Worm (Caenorhabditis elegans) whole organism, L4 larva: ENCODE results near the gene T16G1.18.

Source experiments
- D1046.2 ChIP-seq: fragments of 200-800 bp; sonication (Bioruptor generic); IDR thresholded peaks from 2 replicates; pipeline ENCODE4 v1.3.6; 2022; ENCODE audit warnings: missing genetic modification characterization, missing compliant biosample characterization
- F10B5.3 ChIP-seq: sonication (generic microtip); optimal IDR thresholded peaks from 2 replicates; lab custom pipeline; 2016; ENCODE audit warnings: mild to moderate bottlenecking, missing genetic modification characterization, missing compliant biosample characterization
- F26F4.8 ChIP-seq: fragments of 200-800 bp; sonication (Bioruptor generic); conservative IDR thresholded peaks from 2 replicates; pipeline ENCODE4 v1.3.6; 2022; ENCODE audit warnings: missing genetic modification characterization, missing compliant biosample characterization
- F37D6.2 ChIP-seq: sonication (generic microtip); optimal IDR thresholded peaks from 2 replicates; lab custom pipeline; 2016; ENCODE audit warnings: mild to moderate bottlenecking, missing genetic modification characterization, missing compliant biosample characterization
- F44E2.7 ChIP-seq: fragments of 200-800 bp; sonication (Bioruptor generic); IDR thresholded peaks from 2 replicates; pipeline ENCODE4 v2.1.2; 2022; ENCODE audit warnings: missing genetic modification characterization, missing compliant biosample characterization
- F49E8.2 ChIP-seq: sonication (generic microtip); optimal IDR thresholded peaks from 2 replicates; lab custom pipeline; 2016; ENCODE audit warnings: missing compliant biosample characterization, mild to moderate bottlenecking, missing genetic modification characterization, borderline replicate concordance
- R02D3.7 ChIP-seq: fragments of 150-350 bp; sonication (generic microtip); optimal IDR thresholded peaks from 3 replicates; lab custom pipeline; 2014; ENCODE audit warnings: missing biosample characterization, missing genetic modification characterization
- Y48G9A.11 ChIP-seq: fragments of 200-800 bp; sonication (Bioruptor generic); IDR thresholded peaks from 2 replicates; pipeline ENCODE4 v1.3.6; 2022; ENCODE audit warnings: missing genetic modification reagents, missing genetic modification characterization, missing compliant biosample characterization
- Y5F2A.4 ChIP-seq: fragments of 200-800 bp; sonication (Bioruptor generic); optimal IDR thresholded peaks from 2 replicates; lab custom pipeline; 2018; ENCODE audit warnings: mild to moderate bottlenecking, missing genetic modification characterization, missing compliant biosample characterization
- aha-1 ChIP-seq: fragments of 150-350 bp; peaks from one replicate; lab custom pipeline; 2014; ENCODE audit warnings: missing biosample characterization, missing genetic modification characterization
- attf-4 ChIP-seq: sonication (generic microtip); optimal IDR thresholded peaks from 3 replicates; lab custom pipeline; 2017; ENCODE audit warnings: missing biosample characterization, missing genetic modification characterization
- ceh-20 ChIP-seq: fragments of 200-800 bp; sonication (Bioruptor generic); IDR thresholded peaks from 2 replicates; pipeline ENCODE4 v1.3.6; 2022; ENCODE audit warnings: missing genetic modification reagents, missing genetic modification characterization, missing compliant biosample characterization
- ceh-82 ChIP-seq: sonication (generic microtip); optimal IDR thresholded peaks from 2 replicates; lab custom pipeline; 2017; ENCODE audit warnings: missing biosample characterization, missing genetic modification characterization
- cey-2 ChIP-seq: sonication (generic microtip); optimal IDR thresholded peaks from 3 replicates; lab custom pipeline; 2017; ENCODE audit warnings: missing genetic modification characterization, mild to moderate bottlenecking, missing compliant biosample characterization, antibody characterized with exemption, borderline replicate concordance; ENCODE audit not compliant: insufficient read depth
- ctbp-1 ChIP-seq: fragments of 200-800 bp; sonication (Bioruptor generic); IDR thresholded peaks from 2 replicates; pipeline ENCODE4 v1.3.6; 2022; ENCODE audit warnings: missing genetic modification reagents, missing genetic modification characterization, missing compliant biosample characterization
- daf-16 ChIP-seq, 3 experiments: sonication (generic microtip); optimal IDR thresholded peaks; 2 replicates each; lab custom pipeline; 2016 to 2017; ENCODE audit warnings: missing genetic modification characterization in 3 of 3, missing genetic modification reagents in 3 of 3, mild to moderate bottlenecking in 2 of 3, missing compliant biosample characterization in 2 of 3, missing biosample characterization in 1 of 3, moderate library complexity in 1 of 3
- daf-19 ChIP-seq: fragments of 200-800 bp; sonication (Bioruptor generic); conservative IDR thresholded peaks from 2 replicates; pipeline ENCODE4 v1.3.6; 2022; ENCODE audit warnings: missing genetic modification characterization, missing compliant biosample characterization
- daf-8 ChIP-seq: fragments of 200-800 bp; sonication (Bioruptor generic); IDR thresholded peaks from 2 replicates; pipeline ENCODE4 v1.3.6; 2022; ENCODE audit warnings: missing genetic modification characterization, missing compliant biosample characterization
- dmd-9 ChIP-seq: fragments of 200-800 bp; sonication (Bioruptor generic); IDR thresholded peaks from 2 replicates; pipeline ENCODE4 v1.3.6; 2022; ENCODE audit warnings: missing genetic modification reagents, missing genetic modification characterization, missing compliant biosample characterization
- dpl-1 ChIP-seq: fragments of 150-350 bp; optimal IDR thresholded peaks from 2 replicates; lab custom pipeline; 2014; ENCODE audit warnings: missing biosample characterization, missing genetic modification reagents, missing genetic modification characterization
- dve-1 ChIP-seq: sonication (generic microtip); optimal IDR thresholded peaks from 2 replicates; lab custom pipeline; 2017; ENCODE audit warnings: antibody characterized with exemption, mild to moderate bottlenecking, missing genetic modification characterization, missing compliant biosample characterization; ENCODE audit not compliant: insufficient read depth
- egl-43 ChIP-seq: fragments of 200-800 bp; sonication (Bioruptor generic); IDR thresholded peaks from 2 replicates; pipeline ENCODE4 v1.3.6; 2022; ENCODE audit warnings: missing genetic modification reagents, missing genetic modification characterization, missing compliant biosample characterization
- fkh-10 ChIP-seq: fragments of 150-350 bp; optimal IDR thresholded peaks from 2 replicates; lab custom pipeline; 2014; ENCODE audit warnings: missing biosample characterization, missing genetic modification reagents, missing genetic modification characterization
- fos-1 ChIP-seq: fragments of 150-350 bp; optimal IDR thresholded peaks from 2 replicates; lab custom pipeline; 2014; ENCODE audit warnings: missing biosample characterization, missing genetic modification characterization
- hif-1 ChIP-seq, 2 experiments: sonication (generic microtip); optimal IDR thresholded peaks; 2 replicates each; lab custom pipeline; 2016 to 2017; ENCODE audit warnings: missing compliant biosample characterization in 2 of 2, missing genetic modification characterization in 2 of 2, missing genetic modification reagents in 2 of 2, missing genotype in 2 of 2, mild to moderate bottlenecking in 1 of 2
- hlh-11 ChIP-seq: fragments of 200-800 bp; sonication (Bioruptor generic); optimal IDR thresholded peaks from 2 replicates; lab custom pipeline; 2018; ENCODE audit warnings: mild to moderate bottlenecking, missing genetic modification characterization, missing compliant biosample characterization
- hlh-30 ChIP-seq: sonication (generic microtip); optimal IDR thresholded peaks from 2 replicates; lab custom pipeline; 2017; ENCODE audit warnings: antibody characterized with exemption, mild to moderate bottlenecking, missing genetic modification characterization, missing compliant biosample characterization; ENCODE audit not compliant: insufficient read depth
- jun-1 ChIP-seq: fragments of 150-350 bp; optimal IDR thresholded peaks from 2 replicates; lab custom pipeline; 2014; ENCODE audit warnings: missing biosample characterization, missing genetic modification reagents, missing genetic modification characterization
- lim-7 ChIP-seq: fragments of 200-800 bp; sonication (Bioruptor generic); IDR thresholded peaks from 2 replicates; pipeline ENCODE4 v1.3.6; 2022; ENCODE audit warnings: missing genetic modification characterization, missing compliant biosample characterization
- lin-1 ChIP-seq: fragments of 200-800 bp; sonication (Bioruptor generic); IDR thresholded peaks from 2 replicates; pipeline ENCODE4 v1.3.6; 2022; ENCODE audit warnings: missing genetic modification reagents, missing genetic modification characterization, missing compliant biosample characterization
- lin-13 ChIP-seq: fragments of 150-350 bp; optimal IDR thresholded peaks from 2 replicates; lab custom pipeline; 2014; ENCODE audit warnings: missing biosample characterization, missing genetic modification reagents, missing genetic modification characterization
- lin-38 ChIP-seq: fragments of 200-800 bp; sonication (Bioruptor generic); IDR thresholded peaks from 2 replicates; pipeline ENCODE4 v1.3.6; 2022; ENCODE audit warnings: missing genetic modification reagents, missing genetic modification characterization, missing compliant biosample characterization
- lir-3 ChIP-seq: sonication (generic microtip); optimal IDR thresholded peaks from 2 replicates; lab custom pipeline; 2016; ENCODE audit warnings: mild to moderate bottlenecking, missing genetic modification characterization, missing compliant biosample characterization
- lsy-2 ChIP-seq, 2 experiments: fragments of 150-350 bp in 1 of 2; sonication (generic microtip) in 1 of 2; optimal IDR thresholded peaks; 2 replicates each; lab custom pipeline; 2014 to 2017; ENCODE audit warnings: missing biosample characterization in 2 of 2, missing genetic modification characterization in 2 of 2
- mdt-29 ChIP-seq: fragments of 200-800 bp; sonication (Bioruptor generic); IDR thresholded peaks from 2 replicates; pipeline ENCODE4 v1.3.6; 2022; ENCODE audit warnings: missing genetic modification reagents, missing genetic modification characterization, missing compliant biosample characterization
- mep-1 ChIP-seq: fragments of 150-350 bp; sonication (generic microtip); optimal IDR thresholded peaks from 3 replicates; lab custom pipeline; 2014; ENCODE audit warnings: missing biosample characterization, missing genetic modification characterization
- mxl-2 ChIP-seq: fragments of 200-800 bp; sonication (Bioruptor generic); conservative IDR thresholded peaks from 2 replicates; pipeline ENCODE4 v1.3.6; 2022; ENCODE audit warnings: missing genetic modification reagents, missing genetic modification characterization, missing compliant biosample characterization
- mxl-3 ChIP-seq: fragments of 200-800 bp; sonication (Bioruptor generic); optimal IDR thresholded peaks from 2 replicates; lab custom pipeline; 2018; ENCODE audit warnings: mild to moderate bottlenecking, missing genetic modification characterization, missing compliant biosample characterization
- nhr-237 ChIP-seq: sonication (generic microtip); optimal IDR thresholded peaks from 2 replicates; lab custom pipeline; 2017; ENCODE audit warnings: missing biosample characterization, missing genetic modification characterization
- nhr-28 ChIP-seq: fragments of 150-350 bp; optimal IDR thresholded peaks from 2 replicates; lab custom pipeline; 2014; ENCODE audit warnings: missing biosample characterization, missing genetic modification characterization
- nhr-42 ChIP-seq: fragments of 200-800 bp; sonication (Bioruptor generic); IDR thresholded peaks from 2 replicates; pipeline ENCODE4 v1.3.6; 2022; ENCODE audit warnings: missing genetic modification characterization, missing compliant biosample characterization
- nhr-76 ChIP-seq: fragments of 150-350 bp; optimal IDR thresholded peaks from 2 replicates; lab custom pipeline; 2014; ENCODE audit warnings: missing biosample characterization, missing genetic modification characterization
- nhr-77 ChIP-seq: fragments of 150-350 bp; optimal IDR thresholded peaks from 2 replicates; lab custom pipeline; 2014; ENCODE audit warnings: missing biosample characterization, missing genetic modification characterization
- pha-4 ChIP-seq, 2 experiments: fragments of 150-350 bp in 1 of 2; fragments of 200-800 bp in 1 of 2; sonication (Bioruptor generic) in 1 of 2; IDR thresholded peaks in 1 of 2; optimal IDR thresholded peaks in 1 of 2; 2 replicates each; pipeline versions ENCODE4 v1.3.6 to Lab custom; 2014 to 2022; ENCODE audit warnings: missing genetic modification characterization in 2 of 2, missing genetic modification reagents in 2 of 2, missing biosample characterization in 1 of 2, missing compliant biosample characterization in 1 of 2
- set-16 ChIP-seq: fragments of 200-800 bp; sonication (Bioruptor generic); IDR thresholded peaks from 2 replicates; pipeline ENCODE4 v1.3.6; 2022; ENCODE audit warnings: missing genetic modification reagents, missing genetic modification characterization, missing compliant biosample characterization
- snpc-4 ChIP-seq: fragments of 150-350 bp; optimal IDR thresholded peaks from 2 replicates; lab custom pipeline; 2014; ENCODE audit warnings: missing biosample characterization, missing genetic modification characterization
- tag-97 ChIP-seq: fragments of 200-800 bp; sonication (Bioruptor generic); IDR thresholded peaks from 2 replicates; pipeline ENCODE4 v1.3.6; 2022; ENCODE audit warnings: missing genetic modification characterization, missing compliant biosample characterization
- unc-130 ChIP-seq: sonication (generic microtip); optimal IDR thresholded peaks from 2 replicates; lab custom pipeline; 2016; ENCODE audit warnings: missing genetic modification reagents, missing genetic modification characterization, missing compliant biosample characterization
- zfp-3 ChIP-seq: fragments of 200-800 bp; sonication (Bioruptor generic); conservative IDR thresholded peaks from 2 replicates; pipeline ENCODE4 v1.3.6; 2022; ENCODE audit warnings: missing genetic modification reagents, missing genetic modification characterization, missing compliant biosample characterization

The T16G1.18 gene

DNA sequence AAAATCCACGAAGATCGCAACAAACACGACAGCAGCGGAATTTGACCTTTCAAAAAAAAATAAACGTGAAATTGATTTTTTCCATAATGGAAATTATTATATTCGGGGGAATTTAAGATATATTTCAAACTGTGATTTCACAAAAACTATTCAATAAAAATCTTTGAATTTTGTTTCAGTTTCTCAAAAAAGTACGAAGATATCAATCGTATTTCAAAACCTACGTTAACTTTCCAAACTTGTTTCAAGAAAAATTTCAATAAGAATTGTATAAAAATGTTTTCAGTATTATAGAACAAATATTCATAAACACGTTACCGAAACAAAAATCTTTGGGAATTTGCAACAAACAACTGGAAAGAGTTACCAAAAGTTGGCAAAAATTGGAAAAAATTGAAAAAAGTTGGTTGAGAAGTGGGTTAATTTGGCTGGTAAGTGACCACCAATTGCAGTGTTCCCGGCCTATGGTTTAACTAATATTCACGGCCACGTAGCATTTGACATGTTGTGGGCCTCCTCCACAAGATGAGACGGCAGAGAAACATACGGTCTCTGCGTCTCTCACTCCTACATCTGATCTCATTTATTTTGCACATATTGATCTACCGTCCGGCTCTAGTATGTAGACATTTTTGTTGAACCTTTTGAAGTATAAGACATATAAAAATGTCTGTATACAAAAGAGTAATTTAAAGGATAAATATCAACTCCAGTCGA, at the start of gene T16G1.18, which contains the start of gene T16G1.9:
TSS of gene T16G1.18 (plus strand) at position 493 of the 717 bp plus-strand sequence.
TSS of gene T16G1.9 (minus strand) at position 51 of the 717 bp plus-strand sequence.
- no peak for TF ChIP-seq fos-1 (tag; lab: Kevin White, UChicago)
- peak in 1 of 2 experiments; percentile 69 for TF ChIP-seq lsy-2 (tag; optimal IDR thresholded peaks at IDR 0.05; lab: Kevin White, UChicago)
- TF ChIP-seq F26F4.8 (GFP tag; lab: Robert Waterston, UW), result no peak
- TF ChIP-seq D1046.2 (GFP tag; lab: Robert Waterston, UW), result no peak
- no peak for TF ChIP-seq attf-4 (tag; lab: Kevin White, UChicago)
- TF ChIP-seq Y5F2A.4 (GFP tag; lab: Kevin White, UChicago), result no peak
- TF ChIP-seq nhr-77 (tag; lab: Kevin White, UChicago), result no peak
- TF ChIP-seq hlh-30 (tag; lab: Kevin White, UChicago), result peak; percentile 59
- TF ChIP-seq F37D6.2 (tag; lab: Kevin White, UChicago), result no peak
- no peak for TF ChIP-seq cey-2 (tag; lab: Kevin White, UChicago)
- no peak for TF ChIP-seq F49E8.2
- no peak for TF ChIP-seq ctbp-1 (GFP tag; lab: Robert Waterston, UW)
- TF ChIP-seq hif-1 (tag; optimal IDR thresholded peaks at IDR 0.05; lab: Kevin White, UChicago), result no peak
- TF ChIP-seq F44E2.7, result no peak
- TF ChIP-seq fkh-10 (GFP tag; lab: Kevin White, UChicago), result no peak
- no peak for TF ChIP-seq jun-1 (tag; lab: Kevin White, UChicago)
- TF ChIP-seq daf-16 (GFP tag; optimal IDR thresholded peaks at IDR 0.05; lab: Kevin White, UChicago), result no peak
- peak; percentile 71 for TF ChIP-seq daf-16 (tag; optimal IDR thresholded peaks at IDR 0.05; lab: Kevin White, UChicago)
- no peak for TF ChIP-seq lin-1
- no peak for TF ChIP-seq daf-8 (GFP tag; lab: Robert Waterston, UW)
- TF ChIP-seq Y48G9A.11 (GFP tag; lab: Robert Waterston, UW), result no peak
- no peak for TF ChIP-seq lim-7 (GFP tag; lab: Robert Waterston, UW)
- no peak for TF ChIP-seq pha-4 (GFP tag; IDR thresholded peaks at IDR 0.05; lab: Robert Waterston, UW)
- TF ChIP-seq pha-4 (tag; optimal IDR thresholded peaks at IDR 0.05; lab: Kevin White, UChicago), result no peak
- TF ChIP-seq nhr-76 (tag; lab: Kevin White, UChicago), result no peak
- peak; percentile 45 for TF ChIP-seq mxl-3
- TF ChIP-seq nhr-42, result no peak
- peak; percentile 34 for TF ChIP-seq nhr-28 (tag; lab: Kevin White, UChicago)
- TF ChIP-seq R02D3.7, result no peak
- no peak for TF ChIP-seq aha-1 (tag; lab: Kevin White, UChicago)
- TF ChIP-seq mxl-2 (GFP tag; lab: Robert Waterston, UW), result no peak
- peak; percentile 50 for TF ChIP-seq lin-13 (GFP tag; lab: Kevin White, UChicago)
- no peak for TF ChIP-seq nhr-237 (tag; lab: Kevin White, UChicago)
- no peak for TF ChIP-seq dmd-9
- peak; percentile 64 for TF ChIP-seq mep-1 (tag; lab: Kevin White, UChicago)
- TF ChIP-seq ceh-82 (tag; lab: Kevin White, UChicago), result no peak
- TF ChIP-seq lir-3 (tag; lab: Kevin White, UChicago), result no peak
- TF ChIP-seq snpc-4, result no peak
- TF ChIP-seq mdt-29 (GFP tag; lab: Robert Waterston, UW), result no peak
- no peak for TF ChIP-seq zfp-3
- TF ChIP-seq unc-130 (GFP tag; lab: Kevin White, UChicago), result no peak
- peak; percentile 57 for TF ChIP-seq dve-1
- TF ChIP-seq tag-97, result no peak
- TF ChIP-seq daf-19 (GFP tag; lab: Robert Waterston, UW), result no peak
- no peak for TF ChIP-seq F10B5.3
- no peak; the same call in 1 of the 2 replicates for TF ChIP-seq lin-38 (GFP tag; lab: Robert Waterston, UW)
- TF ChIP-seq ceh-20 (GFP tag; lab: Robert Waterston, UW), result no peak
- peak; percentile 72 for TF ChIP-seq hlh-11 (tag; lab: Kevin White, UChicago)
- TF ChIP-seq set-16 (GFP tag; lab: Robert Waterston, UW), result no peak
- peak; percentile 43 for TF ChIP-seq dpl-1
- TF ChIP-seq egl-43, result no peak
